Fruit fly (Drosophila melanogaster): ENCODE data around the gene pn.

The pn gene

DNA sequence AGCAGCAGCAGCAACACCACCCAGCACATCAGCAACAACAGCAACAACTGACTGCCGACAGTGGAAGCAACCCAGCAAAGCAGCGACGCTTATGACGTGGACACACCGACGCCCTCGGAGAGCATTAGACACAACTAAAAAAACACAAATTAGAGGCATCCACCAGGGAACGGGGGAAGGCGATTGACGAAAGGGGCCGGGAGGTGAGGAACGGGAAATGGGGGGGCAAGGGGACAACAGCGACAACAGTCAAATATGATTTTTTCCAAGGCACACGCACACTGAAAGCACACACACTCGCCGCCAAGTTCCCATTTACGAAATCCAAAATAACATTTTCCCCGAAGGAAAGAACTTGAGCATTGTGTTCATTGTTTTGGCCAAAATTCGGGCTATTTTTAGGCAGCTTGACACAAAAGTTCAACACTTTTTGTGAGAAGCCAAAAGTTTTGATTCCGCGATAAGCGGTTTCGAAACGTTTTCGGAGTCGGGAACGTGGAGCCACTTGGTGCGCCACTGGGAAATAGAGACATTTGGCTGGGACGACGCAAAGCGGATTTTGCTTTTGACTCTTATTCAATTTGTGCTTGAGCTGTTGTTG is 27.7 kb downstream of the pn start (continued):
- TF ChIP-seq B-H1 (GFP tag; IDR thresholded peaks at IDR 0.05) = no peak
- TF ChIP-seq sens-2 (GFP tag; IDR thresholded peaks at IDR 0.05) = no peak
- TF ChIP-seq D19B (GFP tag; optimal IDR thresholded peaks at IDR 0.05) = peak; percentile 8
- no peak for TF ChIP-seq hkb (optimal IDR thresholded peaks at IDR 0.05)
- peak; percentile 47; the same call in 1 of the 2 replicates for TF ChIP-seq hkb (GFP tag; IDR thresholded peaks at IDR 0.05)
- TF ChIP-seq CG16813 (GFP tag; IDR thresholded peaks at IDR 0.05; ENCODE audit: partially characterized antibody) = no peak
- TF ChIP-seq twi (tag; optimal IDR thresholded peaks at IDR 0.05) = no peak
- TF ChIP-seq gcm (GFP tag; optimal IDR thresholded peaks at IDR 0.05) = no peak
- TF ChIP-seq nom (GFP tag; optimal IDR thresholded peaks at IDR 0.05) = no peak
- peak; percentile 19 for TF ChIP-seq NfI (GFP tag; optimal IDR thresholded peaks at IDR 0.05)
- no peak; the same call in 1 of the 2 replicates for TF ChIP-seq Adf1 (GFP tag; IDR thresholded peaks at IDR 0.05)
- TF ChIP-seq jigr1 (GFP tag; IDR thresholded peaks at IDR 0.05) = no peak
- peak; percentile 74 for TF ChIP-seq Med (GFP tag)
- TF ChIP-seq CG6813 (GFP tag; optimal IDR thresholded peaks at IDR 0.05) = no peak
- no peak for TF ChIP-seq tio (GFP tag; optimal IDR thresholded peaks at IDR 0.05)
- peak; percentile 37 for TF ChIP-seq nmo (GFP tag; optimal IDR thresholded peaks at IDR 0.05)
- peak; percentile 23 for TF ChIP-seq CG2120 (GFP tag; optimal IDR thresholded peaks at IDR 0.05)
- no peak for TF ChIP-seq CG33557 (GFP tag; optimal IDR thresholded peaks at IDR 0.05)
- TF ChIP-seq CG31441 (GFP tag; IDR thresholded peaks at IDR 0.05) = 0 out of 2 replicates have a peak, but pooled peaks have one; percentile 9
- no peak for TF ChIP-seq ci (GFP tag; IDR thresholded peaks at IDR 0.05)
- peak; percentile 27 for TF ChIP-seq Meics (GFP tag; optimal IDR thresholded peaks at IDR 0.05)
- TF ChIP-seq CG5180 (GFP tag; optimal IDR thresholded peaks at IDR 0.05) = no peak
- TF ChIP-seq CG9215 (GFP tag; IDR thresholded peaks at IDR 0.05) = 0 out of 2 replicates have a peak, but pooled peaks have one; percentile 10
- TF ChIP-seq gce (GFP tag; IDR thresholded peaks at IDR 0.05) = no peak
- no peak for TF ChIP-seq CG8089 (GFP tag; optimal IDR thresholded peaks at IDR 0.05)
- no peak for TF ChIP-seq seq (GFP tag; IDR thresholded peaks at IDR 0.05)
- no peak for TF ChIP-seq toy (GFP tag; IDR thresholded peaks at IDR 0.05)
- no peak for TF ChIP-seq CG31224 (GFP tag; IDR thresholded peaks at IDR 0.05)
- TF ChIP-seq zfh2 (GFP tag; optimal IDR thresholded peaks at IDR 0.05) = peak; percentile 15
- TF ChIP-seq CG16863 (GFP tag; optimal IDR thresholded peaks at IDR 0.05) = no peak
- TF ChIP-seq CG3065 (GFP tag; optimal IDR thresholded peaks at IDR 0.05) = no peak
- TF ChIP-seq Sry-δ (GFP tag; optimal IDR thresholded peaks at IDR 0.05) = no peak
- TF ChIP-seq CG6175 (GFP tag; IDR thresholded peaks at IDR 0.05) = peak; percentile 91
- TF ChIP-seq CG33213 (GFP tag; optimal IDR thresholded peaks at IDR 0.05) = no peak
- no peak for TF ChIP-seq otp (GFP tag; IDR thresholded peaks at IDR 0.05)
- no peak for TF ChIP-seq CG6689 (GFP tag; IDR thresholded peaks at IDR 0.05)
- TF ChIP-seq CG7839 (tag; optimal IDR thresholded peaks at IDR 0.05) = peak; percentile 49
- no peak for TF ChIP-seq grn (GFP tag; optimal IDR thresholded peaks at IDR 0.05)
- peak; percentile 35; the same call in 1 of the 2 replicates for TF ChIP-seq lmd (GFP tag; IDR thresholded peaks at IDR 0.05)
- TF ChIP-seq bcd (GFP tag; optimal IDR thresholded peaks at IDR 0.05) = peak; percentile 13
- no peak for TF ChIP-seq Kr (GFP tag; optimal IDR thresholded peaks at IDR 0.05)
- no peak for TF ChIP-seq bab2 (GFP tag; optimal IDR thresholded peaks at IDR 0.05)
- peak; percentile 35; the same call in 1 of the 2 replicates for TF ChIP-seq ssp (GFP tag; IDR thresholded peaks at IDR 0.05)
- TF ChIP-seq cad (GFP tag; optimal IDR thresholded peaks at IDR 0.05) = no peak
- no peak for TF ChIP-seq CG9609 (GFP tag; optimal IDR thresholded peaks at IDR 0.05)
- TF ChIP-seq chinmo (GFP tag; IDR thresholded peaks at IDR 0.05; ENCODE audit: partially characterized antibody) = no peak
- peak; percentile 47; the same call in 2 of the 3 replicates for TF ChIP-seq Aef1 (GFP tag; IDR thresholded peaks at IDR 0.05)
- no peak for TF ChIP-seq dmrt11E (tag; optimal IDR thresholded peaks at IDR 0.05)
- TF ChIP-seq pho (GFP tag; optimal IDR thresholded peaks at IDR 0.05) = no peak
- no peak for TF ChIP-seq CG17359 (tag; optimal IDR thresholded peaks at IDR 0.05)
- TF ChIP-seq CG8359 (GFP tag; optimal IDR thresholded peaks at IDR 0.05; ENCODE audit: borderline replicate concordance) = no peak
